Fruit fly (Drosophila melanogaster): Measurements from ENCODE around the gene Syt14.

Syt14 gene

dm6 chr3R:4319507-4320138, 754 bp upstream of the Syt14 start, which contains the start of gene CG9795:
Gene CG9795 (plus strand): TSS chr3R:4319683.
- TF ChIP-seq Myc (optimal IDR thresholded peaks at IDR 0.05) (no peak), psq (optimal IDR thresholded peaks at IDR 0.05) (no peak), Sin3A (optimal IDR thresholded peaks at IDR 0.05) (no peak), insv (optimal IDR thresholded peaks at IDR 0.05) (no peak), h (optimal IDR thresholded peaks at IDR 0.05) (no peak), ttk (optimal IDR thresholded peaks at IDR 0.05) (no peak)

- TF ChIP-seq Sin3A (optimal IDR thresholded peaks at IDR 0.05): no peak
- no peak for TF ChIP-seq h (optimal IDR thresholded peaks at IDR 0.05)
- TF ChIP-seq ttk (optimal IDR thresholded peaks at IDR 0.05): no peak
- TF ChIP-seq psq (optimal IDR thresholded peaks at IDR 0.05): no peak
Measured at dm6 chr3R:4318589-4318988, 280 bp downstream of the Syt14 start.

- TF ChIP-seq ttk (optimal IDR thresholded peaks at IDR 0.05): no peak
- TF ChIP-seq psq (optimal IDR thresholded peaks at IDR 0.05): no peak
- TF ChIP-seq Sin3A (optimal IDR thresholded peaks at IDR 0.05): no peak
- no peak for TF ChIP-seq insv (optimal IDR thresholded peaks at IDR 0.05)
- TF ChIP-seq Myc (optimal IDR thresholded peaks at IDR 0.05): no peak
- TF ChIP-seq h (optimal IDR thresholded peaks at IDR 0.05): no peak
Measured at dm6 chr3R:4311067-4311723, 7.7 kb downstream of the Syt14 start, which contains the start of gene Suv3. Gene Suv3 (plus strand): TSS chr3R:4311555.

dm6 chr3R:4310683-4311066, 8.2 kb downstream of the Syt14 start, which contains the start of gene Vps24:
Gene Vps24 (minus strand): TSS chr3R:4310947.
- TF ChIP-seq Myc (optimal IDR thresholded peaks at IDR 0.05): no peak
- TF ChIP-seq insv (optimal IDR thresholded peaks at IDR 0.05): no peak
- no peak for TF ChIP-seq ttk (optimal IDR thresholded peaks at IDR 0.05)
- no peak for TF ChIP-seq h (optimal IDR thresholded peaks at IDR 0.05)
- TF ChIP-seq Sin3A (optimal IDR thresholded peaks at IDR 0.05): no peak
- no peak for TF ChIP-seq psq (optimal IDR thresholded peaks at IDR 0.05)

- no peak for TF ChIP-seq ttk (optimal IDR thresholded peaks at IDR 0.05)
- no peak for TF ChIP-seq Sin3A (optimal IDR thresholded peaks at IDR 0.05)
- TF ChIP-seq insv (optimal IDR thresholded peaks at IDR 0.05): no peak
- TF ChIP-seq Myc (optimal IDR thresholded peaks at IDR 0.05): no peak
- TF ChIP-seq psq (optimal IDR thresholded peaks at IDR 0.05): no peak
- no peak for TF ChIP-seq h (optimal IDR thresholded peaks at IDR 0.05)
Measured at dm6 chr3R:4308708-4309107, 10.2 kb downstream of the Syt14 start.

- TF ChIP-seq h (optimal IDR thresholded peaks at IDR 0.05) (no peak), ttk (optimal IDR thresholded peaks at IDR 0.05) (no peak), Myc (optimal IDR thresholded peaks at IDR 0.05) (no peak), insv (optimal IDR thresholded peaks at IDR 0.05) (no peak), Sin3A (optimal IDR thresholded peaks at IDR 0.05) (no peak), psq (optimal IDR thresholded peaks at IDR 0.05) (no peak)
Measured at dm6 chr3R:4307664-4308416, 11.0 kb downstream of the Syt14 start, which contains the start of gene MP1. Gene MP1 (plus strand): TSS chr3R:4307908.

dm6 chr3R:4301485-4301884, 17.4 kb downstream of the Syt14 start:
- TF ChIP-seq psq (optimal IDR thresholded peaks at IDR 0.05): no peak
- no peak for TF ChIP-seq Sin3A (optimal IDR thresholded peaks at IDR 0.05)
- TF ChIP-seq h (optimal IDR thresholded peaks at IDR 0.05): no peak
- no peak for TF ChIP-seq insv (optimal IDR thresholded peaks at IDR 0.05)
- no peak for TF ChIP-seq Myc (optimal IDR thresholded peaks at IDR 0.05)
- no peak for TF ChIP-seq ttk (optimal IDR thresholded peaks at IDR 0.05)

dm6 chr3R:4294689-4295088, 24.2 kb downstream of the Syt14 start, which contains the start of gene Nepl11:
Gene Nepl11 (minus strand): TSS chr3R:4294840.
- no peak for TF ChIP-seq h (optimal IDR thresholded peaks at IDR 0.05)
- TF ChIP-seq psq (optimal IDR thresholded peaks at IDR 0.05): no peak
- TF ChIP-seq insv (optimal IDR thresholded peaks at IDR 0.05): no peak
- TF ChIP-seq Sin3A (optimal IDR thresholded peaks at IDR 0.05): no peak
- TF ChIP-seq ttk (optimal IDR thresholded peaks at IDR 0.05): no peak
- TF ChIP-seq Myc (optimal IDR thresholded peaks at IDR 0.05): no peak

- TF ChIP-seq insv (optimal IDR thresholded peaks at IDR 0.05) (no peak), ttk (optimal IDR thresholded peaks at IDR 0.05) (no peak), h (optimal IDR thresholded peaks at IDR 0.05) (no peak), psq (optimal IDR thresholded peaks at IDR 0.05) (no peak), Sin3A (optimal IDR thresholded peaks at IDR 0.05) (no peak), Myc (optimal IDR thresholded peaks at IDR 0.05) (no peak)
Measured at dm6 chr3R:4292185-4292584, 26.7 kb downstream of the Syt14 start.

- TF ChIP-seq ttk (optimal IDR thresholded peaks at IDR 0.05): no peak
- TF ChIP-seq h (optimal IDR thresholded peaks at IDR 0.05): no peak
- no peak for TF ChIP-seq psq (optimal IDR thresholded peaks at IDR 0.05)
Measured at dm6 chr3R:4291289-4291688, 27.6 kb downstream of the Syt14 start.

dm6 chr3R:4284376-4284953, 34.4 kb downstream of the Syt14 start:
- TF ChIP-seq h (optimal IDR thresholded peaks at IDR 0.05) (no peak), psq (optimal IDR thresholded peaks at IDR 0.05) (no peak), insv (optimal IDR thresholded peaks at IDR 0.05) (no peak), ttk (optimal IDR thresholded peaks at IDR 0.05) (no peak), Myc (optimal IDR thresholded peaks at IDR 0.05) (no peak), Sin3A (optimal IDR thresholded peaks at IDR 0.05) (no peak)

dm6 chr3R:4282207-4282606, 36.7 kb downstream of the Syt14 start:
- TF ChIP-seq Myc (optimal IDR thresholded peaks at IDR 0.05) (no peak), ttk (optimal IDR thresholded peaks at IDR 0.05) (no peak), psq (optimal IDR thresholded peaks at IDR 0.05) (no peak), insv (optimal IDR thresholded peaks at IDR 0.05) (no peak), h (optimal IDR thresholded peaks at IDR 0.05) (no peak), Sin3A (optimal IDR thresholded peaks at IDR 0.05) (no peak)

Data from Kc167 (cell line).